Comparison of ENCODE assay signal across 5 fruit fly cellular contexts in the genomic region with DNA sequence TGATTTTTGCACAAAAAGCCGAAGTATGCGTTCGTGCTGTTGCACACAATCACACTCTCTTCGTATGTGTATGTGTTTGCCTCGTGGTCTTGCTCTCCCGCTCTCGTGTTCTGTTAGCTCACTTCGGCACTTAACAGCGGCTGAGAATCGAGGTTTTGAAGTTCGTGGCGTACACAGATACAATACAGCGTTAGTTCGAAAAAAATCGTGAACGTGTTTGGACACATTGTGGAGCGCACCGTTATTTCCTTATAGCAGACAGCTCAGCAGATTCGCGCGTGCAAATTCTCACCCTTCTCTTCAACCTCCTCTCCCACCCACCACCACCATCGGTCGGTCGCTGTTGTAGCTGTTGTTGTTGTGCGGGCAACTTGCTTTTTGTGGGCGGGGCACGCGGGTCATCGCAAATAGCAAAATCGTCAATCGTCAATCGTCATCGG.
TF ChIP-seq lines count a peak whose summit lies in the region.

TSS of gene caps (plus strand) at position 191 of the 440 bp plus-strand sequence.

TF ChIP-seq in whole organism, adult, 20 proteins besides CTCF, POLR2A, EP300 and RAD21 (continued from another document):
- TF ChIP-seq CG12768 (GFP tag; optimal IDR thresholded peaks at IDR 0.05; lab: Kevin White, UChicago) = peak; percentile 70
- TF ChIP-seq cic (GFP tag; optimal IDR thresholded peaks at IDR 0.05; lab: Kevin White, UChicago) = peak; percentile 84
- TF ChIP-seq toe (GFP tag; optimal IDR thresholded peaks at IDR 0.05; lab: Kevin White, UChicago) = peak; percentile 7
- TF ChIP-seq CG33017 (tag; optimal IDR thresholded peaks at IDR 0.05; lab: Kevin White, UChicago) = peak; percentile 73

TF ChIP-seq in whole organism, embryonic, 481 proteins besides CTCF, POLR2A, EP300 and RAD21 (continued from another document and continues in another):
- TF ChIP-seq CG4707 (GFP tag; optimal IDR thresholded peaks at IDR 0.05; lab: Kevin White, UChicago) (peak; percentile 4), gcm2 (GFP tag; optimal IDR thresholded peaks at IDR 0.05; lab: Kevin White, UChicago) (no peak), Dfd (GFP tag; optimal IDR thresholded peaks at IDR 0.05; lab: Kevin White, UChicago) (no peak), fd102C (GFP tag; optimal IDR thresholded peaks at IDR 0.05; lab: Kevin White, UChicago) (no peak), vfl (GFP tag; optimal IDR thresholded peaks at IDR 0.05; lab: Kevin White, UChicago) (no peak), CG4328 (GFP tag; optimal IDR thresholded peaks at IDR 0.05; lab: Kevin White, UChicago) (no peak), unpg (GFP tag; optimal IDR thresholded peaks at IDR 0.05; lab: Kevin White, UChicago) (peak; percentile 33), Ptx1 (GFP tag; IDR thresholded peaks at IDR 0.05; lab: Robert Waterston, UW) (no peak), so (GFP tag; IDR thresholded peaks at IDR 0.05; lab: Robert Waterston, UW) (peak; percentile 50; the same call in 1 of the 3 replicates), her (GFP tag; optimal IDR thresholded peaks at IDR 0.05; lab: Kevin White, UChicago) (peak; percentile 44), unc-4 (GFP tag; IDR thresholded peaks at IDR 0.05; lab: Robert Waterston, UW; ENCODE audit: partially characterized antibody) (no peak; the same call in 1 of the 2 replicates), dan (GFP tag; IDR thresholded peaks at IDR 0.05; lab: Robert Waterston, UW) (no peak), BtbVII (GFP tag; optimal IDR thresholded peaks at IDR 0.05; lab: Kevin White, UChicago) (peak; percentile 50), Max (GFP tag; optimal IDR thresholded peaks at IDR 0.05; lab: Kevin White, UChicago) (peak; percentile 37), CG18011 (GFP tag; optimal IDR thresholded peaks at IDR 0.05; lab: Kevin White, UChicago) (no peak), CG7357 (GFP tag; IDR thresholded peaks at IDR 0.05; lab: Robert Waterston, UW) (no peak), Abd-B (GFP tag; optimal IDR thresholded peaks at IDR 0.05; lab: Kevin White, UChicago) (no peak), Nf-YC (tag; optimal IDR thresholded peaks at IDR 0.05; lab: Kevin White, UChicago) (peak; percentile 37), CG10543 (GFP tag; optimal IDR thresholded peaks at IDR 0.05; lab: Kevin White, UChicago) (peak; percentile 71), Taf1 (GFP tag; IDR thresholded peaks at IDR 0.05; lab: Robert Waterston, UW) (no peak), bsh (GFP tag; optimal IDR thresholded peaks at IDR 0.05; lab: Kevin White, UChicago) (peak in 1 of 2 experiments; percentile 35), CG13287 (GFP tag; IDR thresholded peaks at IDR 0.05; lab: Robert Waterston, UW; ENCODE audit: partially characterized antibody) (peak; percentile 56), CG33557 (GFP tag; optimal IDR thresholded peaks at IDR 0.05; lab: Kevin White, UChicago) (no peak), CG6854 (GFP tag; optimal IDR thresholded peaks at IDR 0.05; lab: Kevin White, UChicago) (peak; percentile 3), sens (GFP tag; lab: Kevin White, UChicago) (peak; percentile 1), CG8089 (GFP tag; optimal IDR thresholded peaks at IDR 0.05; lab: Kevin White, UChicago) (no peak), kay (GFP tag; optimal IDR thresholded peaks at IDR 0.05; lab: Kevin White, UChicago) (no peak), eve (GFP tag; optimal IDR thresholded peaks at IDR 0.05; lab: Kevin White, UChicago) (no peak), Hey (tag; optimal IDR thresholded peaks at IDR 0.05; lab: Kevin White, UChicago) (peak; percentile 55), klu (GFP tag; IDR thresholded peaks at IDR 0.05; lab: Robert Waterston, UW) (no peak), CG12104 (GFP tag; optimal IDR thresholded peaks at IDR 0.05; lab: Kevin White, UChicago) (no peak)

TF ChIP-seq in whole organism, prepupa, 60 proteins besides CTCF, POLR2A, EP300 and RAD21 (continued from another document and continues in another):
- TF ChIP-seq fd59A (GFP tag; optimal IDR thresholded peaks at IDR 0.05; lab: Kevin White, UChicago) (no peak), CG6808 (GFP tag; optimal IDR thresholded peaks at IDR 0.05; lab: Kevin White, UChicago) (peak; percentile 10), Hr39 (GFP tag; optimal IDR thresholded peaks at IDR 0.05; lab: Kevin White, UChicago) (no peak), Hr38 (GFP tag; optimal IDR thresholded peaks at IDR 0.05; lab: Kevin White, UChicago) (no peak), Met (GFP tag; optimal IDR thresholded peaks at IDR 0.05; lab: Kevin White, UChicago) (peak; percentile 52), dac (GFP tag; optimal IDR thresholded peaks at IDR 0.05; lab: Kevin White, UChicago) (no peak), lz (GFP tag; optimal IDR thresholded peaks at IDR 0.05; lab: Kevin White, UChicago) (no peak), OdsH (GFP tag; optimal IDR thresholded peaks at IDR 0.05; lab: Kevin White, UChicago) (no peak), Eip93F (GFP tag; optimal IDR thresholded peaks at IDR 0.05; lab: Kevin White, UChicago) (no peak), vri (GFP tag; optimal IDR thresholded peaks at IDR 0.05; lab: Kevin White, UChicago) (peak; percentile 41), CG1621 (tag; optimal IDR thresholded peaks at IDR 0.05; lab: Kevin White, UChicago) (peak; percentile 35), CG15336 (GFP tag; IDR thresholded peaks at IDR 0.05; lab: Robert Waterston, UW) (peak; percentile 65), Blimp-1 (GFP tag; optimal IDR thresholded peaks at IDR 0.05; lab: Kevin White, UChicago) (no peak), achi (GFP tag; optimal IDR thresholded peaks at IDR 0.05; lab: Kevin White, UChicago) (peak; percentile 35), ss (GFP tag; optimal IDR thresholded peaks at IDR 0.05; lab: Kevin White, UChicago) (peak; percentile 17 to 60), cyc (GFP tag; optimal IDR thresholded peaks at IDR 0.05; lab: Kevin White, UChicago) (no peak), Lpt (GFP tag; optimal IDR thresholded peaks at IDR 0.05; lab: Kevin White, UChicago) (peak; percentile 4), salr (GFP tag; optimal IDR thresholded peaks at IDR 0.05; lab: Kevin White, UChicago) (no peak), CG11762 (GFP tag; optimal IDR thresholded peaks at IDR 0.05; lab: Kevin White, UChicago; ENCODE audit: insufficient read depth) (no peak), net (GFP tag; optimal IDR thresholded peaks at IDR 0.05; lab: Kevin White, UChicago) (peak; percentile 52), spab (GFP tag; optimal IDR thresholded peaks at IDR 0.05; lab: Kevin White, UChicago) (no peak), CG3919 (GFP tag; optimal IDR thresholded peaks at IDR 0.05; lab: Kevin White, UChicago) (peak; percentile 60), topi (GFP tag; optimal IDR thresholded peaks at IDR 0.05; lab: Kevin White, UChicago) (peak; percentile 27), CG11902 (GFP tag; optimal IDR thresholded peaks at IDR 0.05; lab: Kevin White, UChicago) (no peak), CG6854 (GFP tag; optimal IDR thresholded peaks at IDR 0.05; lab: Kevin White, UChicago) (peak; percentile 81), dsx (GFP tag; optimal IDR thresholded peaks at IDR 0.05; lab: Kevin White, UChicago; ENCODE audit: poor library complexity, severe bottlenecking) (peak; percentile 66), CG8119 (GFP tag; IDR thresholded peaks at IDR 0.05; lab: Robert Waterston, UW) (peak; percentile 48; the same call in 2 of the 3 replicates), CG11294 (GFP tag; IDR thresholded peaks at IDR 0.05; lab: Robert Waterston, UW) (no peak), esn (GFP tag; optimal IDR thresholded peaks at IDR 0.05; lab: Kevin White, UChicago) (peak; percentile 48), CG6276 (GFP tag; optimal IDR thresholded peaks at IDR 0.05; lab: Kevin White, UChicago) (no peak), Sox14 (GFP tag; optimal IDR thresholded peaks at IDR 0.05; lab: Kevin White, UChicago) (peak; percentile 11), svp (GFP tag; lab: Kevin White, UChicago) (peak; percentile 95)

TF ChIP-seq in whole organism, pupa, 21 proteins besides CTCF, POLR2A, EP300 and RAD21 (continued from another document):
- TF ChIP-seq CG12605 (GFP tag; IDR thresholded peaks at IDR 0.05; lab: Robert Waterston, UW) (peak; percentile 66), D1 (tag; optimal IDR thresholded peaks at IDR 0.05; lab: Kevin White, UChicago) (no peak), CG15710 (tag; optimal IDR thresholded peaks at IDR 0.05; lab: Kevin White, UChicago) (peak; percentile 26)

TF ChIP-seq in whole organism, wandering third instar larva, 38 proteins besides CTCF, POLR2A, EP300 and RAD21 (continued from another document):
- TF ChIP-seq Hnf4 (GFP tag; optimal IDR thresholded peaks at IDR 0.05; lab: Kevin White, UChicago) = no peak
- TF ChIP-seq Rel (GFP tag; optimal IDR thresholded peaks at IDR 0.05; lab: Kevin White, UChicago) = no peak
- TF ChIP-seq Rel (tag; optimal IDR thresholded peaks at IDR 0.05; lab: Kevin White, UChicago) = peak; percentile 28
- TF ChIP-seq CG32264 (GFP tag; optimal IDR thresholded peaks at IDR 0.05; lab: Kevin White, UChicago) = no peak
- TF ChIP-seq dmrt93B (GFP tag; optimal IDR thresholded peaks at IDR 0.05; lab: Kevin White, UChicago) = no peak
- TF ChIP-seq br (GFP tag; optimal IDR thresholded peaks at IDR 0.05; lab: Kevin White, UChicago) = peak; percentile 53
- peak; percentile 52 for TF ChIP-seq OdsH (GFP tag; optimal IDR thresholded peaks at IDR 0.05; lab: Kevin White, UChicago)
- TF ChIP-seq CG9705 (GFP tag; optimal IDR thresholded peaks at IDR 0.05; lab: Kevin White, UChicago) = no peak
- peak; percentile 59 for TF ChIP-seq Hr83 (GFP tag; optimal IDR thresholded peaks at IDR 0.05; lab: Kevin White, UChicago; ENCODE audit: poor library complexity, severe bottlenecking)
- TF ChIP-seq fru (GFP tag; optimal IDR thresholded peaks at IDR 0.05; lab: Kevin White, UChicago) = peak; percentile 39
- peak; percentile 75 for TF ChIP-seq Vsx2 (GFP tag; optimal IDR thresholded peaks at IDR 0.05; lab: Kevin White, UChicago; ENCODE audit: partially characterized antibody)
- TF ChIP-seq lola (GFP tag; optimal IDR thresholded peaks at IDR 0.05; lab: Kevin White, UChicago) = no peak
- peak; percentile 51 to 81 for TF ChIP-seq dl (GFP tag; optimal IDR thresholded peaks at IDR 0.05; lab: Kevin White, UChicago; ENCODE audit: insufficient read depth in 1 of 2, partially characterized antibody in 2 of 2)
- no peak for TF ChIP-seq tai (GFP tag; optimal IDR thresholded peaks at IDR 0.05; lab: Kevin White, UChicago)
